Fruit fly (Drosophila melanogaster) whole organism, embryonic: Measurements from ENCODE around the gene CG18428.
A peak's percentile ranks its signal among the peaks of the same experiment; 100 is the strongest.

Experiments
- CG12391 ChIP-seq: fragments of 200-800 bp; sonication (Bioruptor generic); optimal IDR thresholded peaks from 3 replicates; lab custom pipeline; 2018; ENCODE audit warnings: missing biosample characterization, mild to moderate bottlenecking, missing genetic modification characterization, moderate library complexity
- CG17328 ChIP-seq: fragments of 200-800 bp; sonication (Bioruptor generic); IDR thresholded peaks from 2 replicates; pipeline ENCODE4 v1.3.6; 2022; ENCODE audit warnings: missing biosample characterization, missing genetic modification characterization
- CG18262 ChIP-seq: fragments of 200-800 bp; optimal IDR thresholded peaks from 3 replicates; lab custom pipeline; 2019; ENCODE audit warnings: missing biosample characterization, mild to moderate bottlenecking, missing genetic modification characterization, moderate library complexity
- CG2875 ChIP-seq: fragments of 200-800 bp; sonication (Bioruptor generic); optimal IDR thresholded peaks from 2 replicates; lab custom pipeline; 2017; ENCODE audit warnings: missing biosample characterization, mild to moderate bottlenecking, missing genetic modification characterization, missing genetic modification reagents
- CG30403 ChIP-seq: fragments of 200-800 bp; sonication (Bioruptor generic); optimal IDR thresholded peaks from 3 replicates; lab custom pipeline; 2016; ENCODE audit warnings: missing biosample characterization, missing genetic modification characterization
- CG42726 ChIP-seq: fragments of 200-800 bp; sonication (Bioruptor generic); IDR thresholded peaks from 2 replicates; pipeline ENCODE4 v1.3.6; 2022; ENCODE audit warnings: missing biosample characterization, missing genetic modification characterization; ENCODE audit not compliant: partially characterized antibody
- CG43689 ChIP-seq: fragments of 200-800 bp; sonication (Bioruptor generic); IDR thresholded peaks from 2 replicates; pipeline ENCODE4 v1.3.6; 2022; ENCODE audit warnings: missing biosample characterization, missing genetic modification characterization
- CG4404 ChIP-seq: fragments of 200-800 bp; sonication (Bioruptor generic); IDR thresholded peaks from 2 replicates; pipeline ENCODE4 v1.3.6; 2022; ENCODE audit warnings: missing biosample characterization, missing genetic modification characterization
- CG4707 ChIP-seq: fragments of 200-800 bp; sonication (Bioruptor generic); optimal IDR thresholded peaks from 2 replicates; lab custom pipeline; 2018; ENCODE audit warnings: missing biosample characterization, mild to moderate bottlenecking, missing genetic modification characterization, moderate library complexity
- CG6254 ChIP-seq: fragments of 200-800 bp; sonication (Bioruptor generic); optimal IDR thresholded peaks from 3 replicates; lab custom pipeline; 2017; ENCODE audit warnings: mild to moderate bottlenecking, missing biosample characterization, missing genetic modification reagents, missing genetic modification characterization
- CG6813 ChIP-seq: fragments of 200-800 bp; sonication (Bioruptor generic); optimal IDR thresholded peaks from 2 replicates; lab custom pipeline; 2017; ENCODE audit warnings: missing biosample characterization, missing genetic modification characterization, mild to moderate bottlenecking, moderate library complexity, missing genetic modification reagents
- CG7357 ChIP-seq: fragments of 200-800 bp; sonication (Bioruptor generic); IDR thresholded peaks from 3 replicates; pipeline ENCODE4 v1.3.6; 2022; ENCODE audit warnings: missing biosample characterization, missing genetic modification characterization
- CG7987 ChIP-seq: fragments of 200-800 bp; sonication (Bioruptor generic); optimal IDR thresholded peaks from 2 replicates; lab custom pipeline; 2018; ENCODE audit warnings: missing biosample characterization, mild to moderate bottlenecking, missing genetic modification characterization, moderate library complexity
- CG8290 ChIP-seq, 3 experiments: fragments of 200-800 bp; sonication (Bioruptor generic); optimal IDR thresholded peaks; 2 replicates each; lab custom pipeline; 2016 to 2019; ENCODE audit warnings: missing biosample characterization in 3 of 3, missing genetic modification characterization in 3 of 3, mild to moderate bottlenecking in 2 of 3, moderate library complexity in 1 of 3
- CG8388 ChIP-seq: fragments of 200-800 bp; sonication (Bioruptor generic); optimal IDR thresholded peaks from 2 replicates; lab custom pipeline; 2019; ENCODE audit warnings: missing biosample characterization, mild to moderate bottlenecking, missing genetic modification characterization, moderate library complexity
- CG9437 ChIP-seq: fragments of 200-800 bp; sonication (Bioruptor generic); optimal IDR thresholded peaks from 2 replicates; lab custom pipeline; 2018; ENCODE audit warnings: missing biosample characterization, mild to moderate bottlenecking, missing genetic modification characterization
- Dip2 ChIP-seq: fragments of 200-800 bp; sonication (Bioruptor generic); IDR thresholded peaks from 2 replicates; pipeline ENCODE4 v1.3.6; 2022; ENCODE audit warnings: missing biosample characterization, missing genetic modification characterization
- Drgx ChIP-seq: fragments of 200-800 bp; sonication (Bioruptor generic); IDR thresholded peaks from 2 replicates; pipeline ENCODE4 v1.3.6; 2022; ENCODE audit warnings: missing biosample characterization, missing genetic modification characterization
- Ets65A ChIP-seq: fragments of 200-800 bp; sonication (Bioruptor generic); peaks from one replicate; lab custom pipeline; 2016; ENCODE audit warnings: missing biosample characterization, missing genetic modification characterization
- Hr39 ChIP-seq: fragments of >200 bp; optimal IDR thresholded peaks from 2 replicates; lab custom pipeline; 2017
- Hr78 ChIP-seq, 2 experiments: fragments of 200-800 bp in 1 of 2; fragments of >200 bp in 1 of 2; sonication (Bioruptor generic) in 1 of 2; optimal IDR thresholded peaks; 2 replicates each; lab custom pipeline; 2017 to 2019; ENCODE audit warnings: missing biosample characterization in 2 of 2, missing genetic modification characterization in 2 of 2, mild to moderate bottlenecking in 1 of 2, moderate library complexity in 1 of 2
- Myb ChIP-seq: fragments of 200-800 bp; sonication (Bioruptor generic); optimal IDR thresholded peaks from 2 replicates; lab custom pipeline; 2016; ENCODE audit warnings: missing biosample characterization, missing genetic modification characterization
- NfI ChIP-seq: fragments of 200-800 bp; sonication (Bioruptor generic); optimal IDR thresholded peaks from 3 replicates; lab custom pipeline; 2018; ENCODE audit warnings: missing biosample characterization, mild to moderate bottlenecking, missing genetic modification characterization, moderate library complexity
- PHDP ChIP-seq: fragments of 200-800 bp; sonication (Bioruptor generic); optimal IDR thresholded peaks from 3 replicates; lab custom pipeline; 2018; ENCODE audit warnings: missing biosample characterization, mild to moderate bottlenecking, missing genetic modification characterization, moderate library complexity
- Side ChIP-seq: fragments of 200-800 bp; sonication (Bioruptor generic); optimal IDR thresholded peaks from 2 replicates; lab custom pipeline; 2016; ENCODE audit warnings: missing biosample characterization, missing genetic modification characterization
- Spps ChIP-seq: fragments of 200-800 bp; sonication (Bioruptor generic); optimal IDR thresholded peaks from 2 replicates; lab custom pipeline; 2018; ENCODE audit warnings: missing biosample characterization, mild to moderate bottlenecking, missing genetic modification characterization
- Sry-β ChIP-seq: fragments of 200-800 bp; sonication (Bioruptor generic); optimal IDR thresholded peaks from 2 replicates; lab custom pipeline; 2018; ENCODE audit warnings: missing biosample characterization, mild to moderate bottlenecking, missing genetic modification characterization, moderate library complexity
- Taf1 ChIP-seq: fragments of 200-800 bp; sonication (Bioruptor generic); IDR thresholded peaks from 2 replicates; pipeline ENCODE4 v1.3.6; 2022; ENCODE audit warnings: missing biosample characterization, missing genetic modification characterization
- Tbp ChIP-seq: fragments of >200 bp; optimal IDR thresholded peaks from 2 replicates; lab custom pipeline; 2018; ENCODE audit warnings: missing biosample characterization, missing genetic modification characterization
- ap ChIP-seq: fragments of 200-800 bp; sonication (Bioruptor generic); IDR thresholded peaks from 2 replicates; pipeline ENCODE4 v1.3.6; 2022; ENCODE audit warnings: missing biosample characterization, missing genetic modification characterization
- bigmax ChIP-seq: fragments of 200-800 bp; sonication (Bioruptor generic); optimal IDR thresholded peaks from 2 replicates; lab custom pipeline; 2018; ENCODE audit warnings: missing biosample characterization, mild to moderate bottlenecking, missing genetic modification characterization
- chinmo ChIP-seq: fragments of 200-800 bp; sonication (Bioruptor generic); IDR thresholded peaks from 4 replicates; pipeline ENCODE4 v1.3.6; 2022; ENCODE audit warnings: missing biosample characterization, missing genetic modification characterization; ENCODE audit not compliant: partially characterized antibody
- croc ChIP-seq: fragments of 200-800 bp; sonication (Bioruptor generic); conservative IDR thresholded peaks from 3 replicates; pipeline ENCODE4 v1.3.6; 2022; ENCODE audit warnings: missing biosample characterization, missing genetic modification characterization
- dmrt99B ChIP-seq: fragments of 200-800 bp; sonication (Bioruptor generic); optimal IDR thresholded peaks from 2 replicates; lab custom pipeline; 2018; ENCODE audit warnings: missing biosample characterization, mild to moderate bottlenecking, missing genetic modification characterization, moderate library complexity
- ftz-f1 ChIP-seq: fragments of 200-800 bp; sonication (Bioruptor generic); optimal IDR thresholded peaks from 2 replicates; lab custom pipeline; 2016; ENCODE audit warnings: missing biosample characterization, missing genetic modification characterization
- gsb-n ChIP-seq: fragments of 200-800 bp; sonication (Bioruptor generic); optimal IDR thresholded peaks from 3 replicates; lab custom pipeline; 2018; ENCODE audit warnings: missing biosample characterization, mild to moderate bottlenecking, missing genetic modification characterization
- hth ChIP-seq: fragments of >200 bp; optimal IDR thresholded peaks from 2 replicates; lab custom pipeline; 2017; ENCODE audit warnings: inconsistent platforms
- kay ChIP-seq: fragments of 200-800 bp; sonication (Bioruptor generic); optimal IDR thresholded peaks from 2 replicates; lab custom pipeline; 2016; ENCODE audit warnings: missing biosample characterization, missing genetic modification characterization
- lab ChIP-seq: fragments of 200-800 bp; sonication (Bioruptor generic); optimal IDR thresholded peaks from 3 replicates; lab custom pipeline; 2017; ENCODE audit warnings: missing biosample characterization, missing genetic modification characterization, mild to moderate bottlenecking, moderate library complexity, missing genetic modification reagents
- lov ChIP-seq, 2 experiments: fragments of 200-800 bp in 1 of 2; fragments of >200 bp in 1 of 2; sonication (Bioruptor generic) in 1 of 2; IDR thresholded peaks in 1 of 2; optimal IDR thresholded peaks in 1 of 2; 2 replicates in 1 of 2; 3 replicates in 1 of 2; pipeline versions ENCODE4 v1.3.6 to Lab custom; 2017 to 2022; ENCODE audit warnings: missing biosample characterization in 1 of 2, missing genetic modification characterization in 1 of 2
- psq ChIP-seq: fragments of 200-800 bp; sonication (Bioruptor generic); optimal IDR thresholded peaks from 2 replicates; lab custom pipeline; 2017; ENCODE audit warnings: missing biosample characterization, missing genetic modification characterization
- ro ChIP-seq: fragments of 200-800 bp; sonication (Bioruptor generic); IDR thresholded peaks from 2 replicates; pipeline ENCODE4 v1.3.6; 2022; ENCODE audit warnings: missing biosample characterization, missing genetic modification characterization
- scrt ChIP-seq: fragments of 200-800 bp; sonication (Bioruptor generic); optimal IDR thresholded peaks from 2 replicates; lab custom pipeline; 2018; ENCODE audit warnings: missing biosample characterization, mild to moderate bottlenecking, missing genetic modification characterization, moderate library complexity
- sr ChIP-seq: fragments of 200-800 bp; sonication (Bioruptor generic); IDR thresholded peaks from 3 replicates; pipeline ENCODE4 v1.3.6; 2022; ENCODE audit warnings: missing biosample characterization, missing genetic modification characterization
- tgo ChIP-seq: fragments of 200-800 bp; sonication (Bioruptor generic); IDR thresholded peaks from 3 replicates; pipeline ENCODE4 v1.3.6; 2022; ENCODE audit warnings: missing biosample characterization, missing genetic modification characterization
- trh ChIP-seq: fragments of 200-800 bp; sonication (Bioruptor generic); optimal IDR thresholded peaks from 2 replicates; lab custom pipeline; 2016; ENCODE audit warnings: missing biosample characterization, missing genetic modification characterization
- vnd ChIP-seq: fragments of 200-800 bp; sonication (Bioruptor generic); IDR thresholded peaks from 3 replicates; pipeline ENCODE4 v1.3.6; 2022; ENCODE audit warnings: missing biosample characterization, missing genetic modification characterization; ENCODE audit not compliant: partially characterized antibody
- z ChIP-seq: fragments of 200-800 bp; sonication (Bioruptor generic); IDR thresholded peaks from 3 replicates; pipeline ENCODE4 v1.3.6; 2022; ENCODE audit warnings: missing biosample characterization, missing genetic modification characterization

The CG18428 gene

DNA sequence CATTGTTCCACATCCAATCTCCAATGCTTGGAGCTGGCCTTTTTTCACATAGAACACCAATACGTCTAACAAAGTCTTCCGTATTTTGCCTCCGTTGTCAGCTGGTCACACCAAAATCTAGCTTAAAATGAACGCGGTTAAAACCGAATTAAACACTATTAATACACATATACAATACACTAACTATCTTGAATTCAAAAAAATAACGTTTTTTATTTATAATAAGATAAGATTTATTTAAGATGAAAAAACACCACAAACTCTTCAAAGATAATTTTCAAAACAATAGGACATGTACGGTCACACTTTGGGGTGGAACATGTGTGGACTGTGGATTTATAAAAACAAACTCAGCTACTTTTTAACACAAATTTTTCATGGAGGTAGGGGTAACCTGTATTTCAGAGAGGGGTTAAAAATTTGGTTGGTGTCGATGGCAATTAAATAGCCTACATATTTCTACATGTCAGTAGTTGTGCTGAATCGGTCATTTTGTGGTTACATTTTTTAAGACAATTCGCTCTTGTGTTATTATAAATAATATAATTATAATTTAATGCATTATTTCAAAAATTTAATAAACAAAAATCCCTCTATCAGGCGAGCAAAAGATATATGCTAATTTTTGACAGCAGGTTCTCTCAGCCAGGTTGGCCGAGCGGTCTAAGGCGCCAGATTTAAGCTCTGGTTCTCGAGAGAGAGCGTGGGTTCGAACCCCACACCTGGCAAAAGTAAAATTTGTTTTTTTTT, 3.4 kb downstream of the CG18428 start, which contains the start of gene CG13605 (continued):
- TF ChIP-seq dmrt99B (tag; lab: Kevin White, UChicago) = peak; percentile 78
- TF ChIP-seq CG2875 = peak; percentile 69
- TF ChIP-seq NfI (GFP tag; lab: Kevin White, UChicago) = peak; percentile 79
- TF ChIP-seq Hr78 (GFP tag; optimal IDR thresholded peaks at IDR 0.05; lab: Kevin White, UChicago) = no peak
- TF ChIP-seq Tbp = no peak
- no peak for TF ChIP-seq ro (GFP tag; lab: Robert Waterston, UW)
- TF ChIP-seq scrt = peak; percentile 73
- TF ChIP-seq CG12391 (tag; lab: Kevin White, UChicago) = peak; percentile 82
- peak; percentile 78 for TF ChIP-seq CG6813
- TF ChIP-seq PHDP (tag; lab: Kevin White, UChicago) = peak; percentile 85
- peak; percentile 55 for TF ChIP-seq CG7987
- TF ChIP-seq vnd (GFP tag; lab: Robert Waterston, UW) = no peak
- TF ChIP-seq bigmax (GFP tag; lab: Kevin White, UChicago) = peak; percentile 21
- TF ChIP-seq CG4707 = peak; percentile 19
- TF ChIP-seq sr (GFP tag; lab: Robert Waterston, UW) = no peak
- TF ChIP-seq trh (GFP tag; lab: Kevin White, UChicago) = peak; percentile 63
- TF ChIP-seq CG17328 = peak; percentile 69
- peak; percentile 60 for TF ChIP-seq Sry-β (GFP tag; lab: Kevin White, UChicago)
- peak; percentile 19 for TF ChIP-seq Spps (tag; lab: Kevin White, UChicago)
- TF ChIP-seq croc (GFP tag; lab: Robert Waterston, UW) = no peak
- TF ChIP-seq Dip2 (GFP tag; lab: Robert Waterston, UW) = no peak
- TF ChIP-seq CG42726 (GFP tag; lab: Robert Waterston, UW) = peak; percentile 78
- TF ChIP-seq Hr39 (lab: Kevin White, UChicago) = no peak
- TF ChIP-seq CG30403 (GFP tag; lab: Kevin White, UChicago) = peak; percentile 72
- TF ChIP-seq gsb-n = peak; percentile 29
- TF ChIP-seq CG43689 (GFP tag; lab: Robert Waterston, UW) = 0 out of 2 replicates have a peak, but pooled peaks have one; percentile 16
- TF ChIP-seq lov (optimal IDR thresholded peaks at IDR 0.05; lab: Kevin White, UChicago) = no peak
- TF ChIP-seq lov (GFP tag; IDR thresholded peaks at IDR 0.05; lab: Robert Waterston, UW) = 0 out of 3 replicates have a peak, but pooled peaks have one; percentile 73
- TF ChIP-seq CG6254 (GFP tag; lab: Kevin White, UChicago) = peak; percentile 77
- peak; percentile 48 for TF ChIP-seq kay
- peak; percentile 35 for TF ChIP-seq Side (GFP tag; lab: Kevin White, UChicago)
- TF ChIP-seq lab (GFP tag; lab: Kevin White, UChicago) = peak; percentile 92
- peak; percentile 64 for TF ChIP-seq Drgx
- peak; percentile 23 for TF ChIP-seq CG9437
- peak; percentile 23 for TF ChIP-seq psq (GFP tag; lab: Kevin White, UChicago)
- no peak for TF ChIP-seq ftz-f1
- TF ChIP-seq CG8388 (GFP tag; lab: Kevin White, UChicago) = peak; percentile 71
- TF ChIP-seq CG18262 (tag; lab: Kevin White, UChicago) = peak; percentile 75
- TF ChIP-seq Myb (GFP tag; lab: Kevin White, UChicago) = peak; percentile 23
- no peak for TF ChIP-seq CG7357 (GFP tag; lab: Robert Waterston, UW)
- TF ChIP-seq Ets65A (GFP tag; lab: Kevin White, UChicago) = peak; percentile 94
- TF ChIP-seq ap = peak; percentile 58
- no peak for TF ChIP-seq hth (lab: Kevin White, UChicago)
- peak; percentile 68 for TF ChIP-seq tgo (GFP tag; lab: Robert Waterston, UW)
- TF ChIP-seq CG4404 (GFP tag; lab: Robert Waterston, UW) = no peak
- TF ChIP-seq z (GFP tag; lab: Robert Waterston, UW) = no peak
- peak; percentile 61; the same call in 1 of the 2 replicates for TF ChIP-seq Taf1 (GFP tag; lab: Robert Waterston, UW)
- TF ChIP-seq CG8290 (GFP tag; optimal IDR thresholded peaks at IDR 0.05; lab: Kevin White, UChicago) = peak; percentile 70
- peak; percentile 13 to 85 for TF ChIP-seq CG8290 (tag; optimal IDR thresholded peaks at IDR 0.05; lab: Kevin White, UChicago)
- TF ChIP-seq chinmo = peak; percentile 5; the same call in 1 of the 4 replicates
